Worm (Caenorhabditis elegans) whole organism, young adult: ENCODE measurements around the gene gst-31.

ENCODE experiments used
- C06A6.2 ChIP-seq: fragments of 200-800 bp; sonication (Bioruptor generic); conservative IDR thresholded peaks from 2 replicates; pipeline ENCODE4 v1.3.6; 2022; ENCODE audit warnings: missing genetic modification characterization, missing compliant biosample characterization
- ZK185.1 ChIP-seq: sonication (generic microtip); optimal IDR thresholded peaks from 2 replicates; lab custom pipeline; 2016; ENCODE audit warnings: mild to moderate bottlenecking, missing genetic modification characterization, missing compliant biosample characterization; ENCODE audit not compliant: poor library complexity, severe bottlenecking
- ama-1 ChIP-seq, 3 experiments: fragments of 150-350 bp in 1 of 3; sonication (generic microtip) in 2 of 3; optimal IDR thresholded peaks; 2 replicates each; lab custom pipeline; 2014 to 2018; ENCODE audit warnings: missing biosample characterization in 2 of 3, missing genetic modification characterization in 2 of 3, missing genetic modification reagents in 2 of 3
- madf-3 ChIP-seq: fragments of 200-800 bp; sonication (Bioruptor generic); IDR thresholded peaks from 2 replicates; pipeline ENCODE4 v1.3.6; 2022; ENCODE audit warnings: missing genetic modification reagents, missing genetic modification characterization, missing compliant biosample characterization
- mxl-1 ChIP-seq: sonication (generic microtip); optimal IDR thresholded peaks from 2 replicates; lab custom pipeline; 2016; ENCODE audit warnings: missing genetic modification characterization, missing compliant biosample characterization
- nfya-1 ChIP-seq: sonication (generic microtip); optimal IDR thresholded peaks from 2 replicates; lab custom pipeline; 2017; ENCODE audit warnings: antibody characterized with exemption, missing compliant biosample characterization, missing genetic modification characterization, borderline replicate concordance; ENCODE audit not compliant: insufficient read depth
- rpc-1 ChIP-seq, 2 experiments: fragments of 150-350 bp in 1 of 2; sonication (generic microtip) in 1 of 2; optimal IDR thresholded peaks; 2 replicates each; lab custom pipeline; 2014 to 2018; ENCODE audit warnings: missing biosample characterization in 1 of 2, missing genetic modification characterization in 1 of 2, missing genetic modification reagents in 1 of 2, missing genotype in 1 of 2
- snpc-4 ChIP-seq, 5 experiments: fragments of 150-350 bp in 1 of 5; sonication (generic microtip) in 4 of 5; optimal IDR thresholded peaks; 2 replicates each; lab custom pipeline; 2014 to 2018; ENCODE audit warnings: missing genetic modification characterization in 5 of 5, missing biosample characterization in 3 of 5, antibody characterized with exemption in 2 of 5, mild to moderate bottlenecking in 2 of 5, missing compliant biosample characterization in 2 of 5, missing genotype in 2 of 5, moderate library complexity in 2 of 5, missing genetic modification reagents in 1 of 5
- sptf-2 ChIP-seq: fragments of 200-800 bp; sonication (Bioruptor generic); optimal IDR thresholded peaks from 2 replicates; lab custom pipeline; 2018; ENCODE audit warnings: mild to moderate bottlenecking, missing genetic modification characterization, missing compliant biosample characterization
- unc-130 ChIP-seq: sonication (generic microtip); optimal IDR thresholded peaks from 2 replicates; lab custom pipeline; 2016; ENCODE audit warnings: missing genetic modification reagents, missing genetic modification characterization, missing compliant biosample characterization

DNA sequence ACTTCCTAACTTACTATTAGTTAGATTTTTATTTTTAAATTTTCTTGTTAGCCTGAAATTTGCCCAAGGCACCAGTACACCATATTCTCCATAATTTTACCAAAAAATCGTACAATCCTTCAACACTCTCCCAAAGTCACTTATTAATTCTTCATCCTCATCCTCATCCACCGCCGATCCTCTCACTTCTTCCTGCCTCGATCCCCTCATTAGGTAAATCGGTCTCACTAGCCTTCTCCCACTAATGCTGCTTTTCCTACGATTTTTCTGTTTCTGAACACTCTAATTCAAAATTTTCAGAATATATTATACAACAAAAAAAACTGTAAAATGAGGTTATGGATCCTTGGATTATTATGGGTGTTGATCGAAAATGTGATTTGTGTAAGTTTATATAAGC lies 38.9 kb downstream of the gst-31 start, which contains the start of gene Y53F4B.25:
- TF ChIP-seq sptf-2 = no peak
- TF ChIP-seq nfya-1 = no peak
- no peak for TF ChIP-seq ama-1 (optimal IDR thresholded peaks at IDR 0.05; lab: Kevin White, UChicago)
- TF ChIP-seq ama-1 (GFP tag; optimal IDR thresholded peaks at IDR 0.05; lab: Kevin White, UChicago) = no peak
- TF ChIP-seq ZK185.1 = no peak
- TF ChIP-seq unc-130 = no peak
- no peak for TF ChIP-seq rpc-1 (optimal IDR thresholded peaks at IDR 0.05; lab: Kevin White, UChicago)
- TF ChIP-seq rpc-1 (tag; optimal IDR thresholded peaks at IDR 0.05; lab: Kevin White, UChicago) = no peak
- no peak for TF ChIP-seq madf-3 (GFP tag; lab: Robert Waterston, UW)
- TF ChIP-seq C06A6.2 = no peak
- no peak for TF ChIP-seq snpc-4 (GFP tag; optimal IDR thresholded peaks at IDR 0.05; lab: Kevin White, UChicago)
- TF ChIP-seq snpc-4 (tag; optimal IDR thresholded peaks at IDR 0.05; lab: Kevin White, UChicago) = no peak
- no peak for TF ChIP-seq mxl-1 (tag; lab: Kevin White, UChicago)
